Fruit fly (Drosophila melanogaster): Measurements from ENCODE around the gene Chd1.

The Chd1 gene

dm6 chr2L:2987681-2988381 lies at the start of gene Chd1, which contains the start of gene Bem46:
Gene Chd1, minus strand, starts transcription at chr2L:2987723.
Gene Bem46, plus strand, starts transcription at chr2L:2988116.
- TF ChIP-seq CG17801 (GFP tag; optimal IDR thresholded peaks at IDR 0.05; ENCODE audit: partially characterized antibody), result peak; percentile 79

DNA sequence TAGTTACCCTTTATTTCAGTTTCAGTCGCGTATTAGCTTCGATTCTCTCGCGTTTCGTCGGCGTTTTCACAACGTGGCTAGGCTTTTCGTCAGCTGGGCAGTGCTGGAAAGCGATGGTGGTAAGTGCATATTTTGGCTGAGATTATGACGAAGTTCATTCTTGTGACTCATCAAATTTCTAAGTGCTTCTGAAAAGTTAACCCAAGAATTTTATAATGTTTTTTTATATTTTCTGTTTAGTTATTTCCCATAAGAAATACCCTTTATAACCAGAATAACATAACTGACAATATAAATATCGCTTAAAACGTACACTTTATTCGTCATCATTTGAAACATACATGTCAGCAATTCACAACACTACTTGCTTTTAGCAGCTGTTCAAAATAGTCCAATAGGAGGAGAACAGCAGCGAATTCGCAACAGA lies 49.6 kb upstream of the Chd1 start, which contains the start of the genes CG17260 and SerRS:
Gene CG17260, plus strand, starts transcription at position 78 of the 427 bp plus-strand sequence.
Gene SerRS, minus strand, starts transcription at position 251 of the 427 bp plus-strand sequence.
- TF ChIP-seq CG17801 (GFP tag; optimal IDR thresholded peaks at IDR 0.05; ENCODE audit: partially characterized antibody), result peak; percentile 92

DNA sequence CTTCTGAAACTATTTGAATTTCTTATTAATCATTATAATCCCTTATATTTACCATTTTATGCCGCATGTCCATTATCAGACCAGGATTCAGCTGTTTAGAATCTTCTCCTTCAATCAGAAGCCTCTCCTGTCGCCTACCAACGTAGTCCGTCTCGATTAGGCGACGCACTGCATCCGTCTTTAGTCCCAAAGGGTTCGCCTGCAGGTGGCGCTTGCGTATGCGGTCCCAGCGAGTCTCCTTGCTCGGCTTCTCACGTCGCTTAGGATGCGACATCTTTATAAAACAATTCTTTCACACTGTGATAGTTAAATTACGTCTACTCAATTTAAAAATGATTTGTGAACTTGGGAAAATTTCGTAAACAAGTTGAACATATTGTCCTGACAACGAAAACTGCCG lies 47.4 kb upstream of the Chd1 start, which contains the start of gene CG17258:
Gene CG17258, minus strand, starts transcription at position 380 of the 400 bp plus-strand sequence.
- TF ChIP-seq CG17801 (GFP tag; optimal IDR thresholded peaks at IDR 0.05; ENCODE audit: partially characterized antibody), result no peak

DNA sequence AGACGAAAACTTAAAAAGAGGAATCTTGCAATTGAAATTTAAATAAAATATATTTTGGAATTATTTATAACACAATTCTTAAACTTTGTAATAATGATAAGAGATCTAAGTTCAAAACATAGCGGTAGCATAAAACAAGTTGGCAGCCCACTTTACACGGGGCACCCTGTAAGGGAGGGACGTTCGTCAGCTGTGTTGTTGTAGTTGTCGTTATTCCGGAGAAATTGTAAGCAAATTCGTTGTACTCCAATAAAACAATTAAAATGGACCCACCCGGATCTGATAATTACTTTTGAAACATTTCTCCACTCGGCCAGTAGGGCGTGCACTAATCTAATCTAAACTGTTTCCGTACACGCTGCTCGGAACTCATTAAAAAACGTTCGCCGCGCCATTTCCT lies 42.8 kb upstream of the Chd1 start, which contains the start of gene GABPI:
Gene GABPI, plus strand, starts transcription at position 190 of the 400 bp plus-strand sequence.
- TF ChIP-seq CG17801 (GFP tag; optimal IDR thresholded peaks at IDR 0.05; ENCODE audit: partially characterized antibody), result peak; percentile 3

- TF ChIP-seq CG17801 (GFP tag; optimal IDR thresholded peaks at IDR 0.05; ENCODE audit: partially characterized antibody), result peak; percentile 15
Measured at dm6 chr2L:3029012-3029411, 41.5 kb upstream of the Chd1 start, which contains the start of the genes Sf3b2 and CG17219. Gene Sf3b2, minus strand, starts transcription at chr2L:3029168. Gene CG17219, plus strand, starts transcription at chr2L:3029253.

DNA sequence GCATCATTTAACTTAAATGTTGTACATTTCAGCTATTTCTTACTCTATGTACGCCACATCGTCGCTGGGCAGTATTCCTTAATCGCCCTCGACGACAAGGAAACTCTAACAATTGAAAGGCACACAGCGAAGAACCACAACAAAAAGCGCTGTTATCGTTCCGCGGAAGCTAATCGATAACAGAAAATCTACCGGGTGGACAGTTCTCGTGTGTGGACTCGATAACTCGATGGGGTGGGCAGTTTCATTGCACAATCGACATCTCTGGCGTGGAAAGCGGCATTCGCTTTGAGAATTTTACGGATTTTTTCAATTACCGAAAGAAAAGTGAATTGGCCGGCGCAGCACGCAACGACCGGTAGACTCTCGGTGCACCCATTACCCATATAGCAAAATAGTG lies 35.5 kb upstream of the Chd1 start, which contains the start of the genes alpha4GT1 and Prp40:
Gene alpha4GT1, minus strand, starts transcription at position 156 of the 400 bp plus-strand sequence.
Gene Prp40, plus strand, starts transcription at position 241 of the 400 bp plus-strand sequence.
- peak; percentile 38 for TF ChIP-seq CG17801 (GFP tag; optimal IDR thresholded peaks at IDR 0.05; ENCODE audit: partially characterized antibody)

dm6 chr2L:3018212-3018611 lies 30.7 kb upstream of the Chd1 start, which contains the start of the genes CG17224 and CG17264:
Gene CG17224, minus strand, starts transcription at chr2L:3018308.
Gene CG17264, plus strand, starts transcription at chr2L:3018508.
- TF ChIP-seq CG17801 (GFP tag; optimal IDR thresholded peaks at IDR 0.05; ENCODE audit: partially characterized antibody), result peak; percentile 23

- no peak for TF ChIP-seq CG17801 (GFP tag; optimal IDR thresholded peaks at IDR 0.05; ENCODE audit: partially characterized antibody)
Measured at dm6 chr2L:3012780-3013179, 25.3 kb upstream of the Chd1 start.

- TF ChIP-seq CG17801 (GFP tag; optimal IDR thresholded peaks at IDR 0.05; ENCODE audit: partially characterized antibody), result no peak
Measured at dm6 chr2L:3011484-3011883, 24.0 kb upstream of the Chd1 start.

dm6 chr2L:3009438-3009837 lies 21.9 kb upstream of the Chd1 start:
- no peak for TF ChIP-seq CG17801 (GFP tag; optimal IDR thresholded peaks at IDR 0.05; ENCODE audit: partially characterized antibody)

- TF ChIP-seq CG17801 (GFP tag; optimal IDR thresholded peaks at IDR 0.05; ENCODE audit: partially characterized antibody), result no peak
Measured at dm6 chr2L:3006925-3007426, 19.5 kb upstream of the Chd1 start.

DNA sequence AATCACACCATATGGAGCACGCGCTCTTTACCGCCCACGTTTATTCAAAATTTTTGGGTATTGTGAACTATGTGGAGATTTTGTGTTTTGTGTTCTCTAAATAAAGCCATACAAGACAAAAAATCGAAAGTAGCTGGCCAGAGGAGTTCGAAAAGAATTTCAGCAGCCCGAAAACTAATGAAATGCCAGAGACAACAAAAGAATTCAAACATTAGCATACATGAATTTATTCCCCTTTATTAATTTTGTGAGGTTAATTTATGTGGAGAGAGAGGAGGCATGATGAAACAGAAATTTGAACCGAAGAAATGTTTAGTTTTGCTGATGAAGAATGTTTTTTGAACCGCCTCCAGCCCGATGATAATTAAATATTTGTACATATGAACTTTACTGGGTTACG lies 18.7 kb upstream of the Chd1 start:
- no peak for TF ChIP-seq CG17801 (GFP tag; optimal IDR thresholded peaks at IDR 0.05; ENCODE audit: partially characterized antibody)

dm6 chr2L:3005483-3005882 lies 18.0 kb upstream of the Chd1 start:
- TF ChIP-seq CG17801 (GFP tag; optimal IDR thresholded peaks at IDR 0.05; ENCODE audit: partially characterized antibody), result no peak

DNA sequence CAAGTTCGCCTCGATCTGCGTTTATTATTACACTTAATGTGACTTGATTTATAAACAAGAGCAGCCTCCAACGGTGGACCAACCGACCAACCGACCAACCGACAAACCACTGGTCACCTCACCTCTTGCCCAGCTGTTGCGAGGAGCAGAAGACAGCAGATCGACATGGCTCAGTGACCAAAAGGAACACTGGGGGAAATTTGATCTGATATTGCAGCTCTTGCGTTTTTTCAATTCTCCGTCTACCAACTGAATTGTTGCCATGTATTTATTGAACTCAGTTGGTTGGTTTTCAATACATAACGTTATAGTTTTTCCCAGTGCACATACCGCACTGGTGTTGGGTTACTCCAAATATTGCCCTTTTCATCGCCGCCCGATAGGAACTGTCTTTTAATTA lies 17.1 kb upstream of the Chd1 start:
- TF ChIP-seq CG17801 (GFP tag; optimal IDR thresholded peaks at IDR 0.05; ENCODE audit: partially characterized antibody), result no peak

DNA sequence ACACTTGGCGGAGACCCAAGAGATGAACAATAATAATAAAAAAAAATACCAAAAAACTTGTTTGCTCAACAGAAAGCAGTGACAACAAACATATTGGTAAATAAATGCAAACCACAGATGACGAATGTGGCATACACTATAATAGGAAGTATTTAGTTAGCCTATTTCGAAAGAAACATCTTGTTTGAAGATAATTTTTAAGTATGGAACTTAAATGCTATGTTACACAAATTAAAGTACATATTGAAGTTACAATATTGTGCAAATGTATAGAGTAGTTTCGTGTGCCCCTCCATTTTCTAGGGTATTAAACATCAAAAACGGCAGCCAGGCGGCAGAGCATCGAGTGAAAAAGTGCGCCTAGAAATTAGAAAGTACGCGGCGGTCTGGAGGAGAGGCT lies 15.9 kb upstream of the Chd1 start:
- TF ChIP-seq CG17801 (GFP tag; optimal IDR thresholded peaks at IDR 0.05; ENCODE audit: partially characterized antibody), result no peak

DNA sequence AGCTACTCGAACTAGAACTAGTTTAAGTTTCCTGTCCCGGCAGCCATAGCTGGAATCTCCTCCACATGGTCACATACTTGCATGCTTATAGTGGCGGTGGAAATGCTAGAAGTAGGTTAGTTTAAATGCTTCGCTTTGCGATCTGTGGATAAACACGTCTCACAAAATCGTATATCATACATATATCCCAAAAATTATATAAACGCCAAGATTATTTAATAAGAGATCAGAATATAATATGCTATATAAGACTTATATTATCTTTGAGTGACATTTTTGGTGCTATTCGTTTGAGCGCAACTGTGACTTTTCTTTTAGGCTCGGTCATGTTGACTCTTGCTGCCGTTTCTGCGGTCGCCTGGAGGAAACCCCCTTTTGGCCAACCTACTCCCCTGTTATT lies 14.4 kb upstream of the Chd1 start:
- TF ChIP-seq CG17801 (GFP tag; optimal IDR thresholded peaks at IDR 0.05; ENCODE audit: partially characterized antibody), result no peak
